Worm (Caenorhabditis elegans) whole organism, L1 larva: ENCODE data around the gene ZK809.5.

ENCODE experiments used
- C16A3.4 ChIP-seq: fragments of 150-350 bp; optimal IDR thresholded peaks from 2 replicates; lab custom pipeline; 2014; ENCODE audit warnings: missing biosample characterization, missing genetic modification characterization
- aha-1 ChIP-seq: fragments of 150-350 bp; optimal IDR thresholded peaks from 2 replicates; lab custom pipeline; 2014; ENCODE audit warnings: missing biosample characterization, missing genetic modification characterization
- aly-2 ChIP-seq: fragments of 150-350 bp; optimal IDR thresholded peaks from 2 replicates; lab custom pipeline; 2014; ENCODE audit warnings: missing biosample characterization, missing genetic modification characterization
- ama-1 ChIP-seq: fragments of 150-350 bp; optimal IDR thresholded peaks from 2 replicates; lab custom pipeline; 2014
- ceh-63 ChIP-seq: fragments of 200-800 bp; sonication (Bioruptor generic); optimal IDR thresholded peaks from 2 replicates; lab custom pipeline; 2018; ENCODE audit warnings: mild to moderate bottlenecking, missing genetic modification characterization, missing compliant biosample characterization
- ces-1 ChIP-seq: fragments of 150-350 bp; optimal IDR thresholded peaks from 2 replicates; lab custom pipeline; 2014; ENCODE audit warnings: missing biosample characterization, missing genetic modification reagents, missing genetic modification characterization
- dsc-1 ChIP-seq: sonication (generic microtip); optimal IDR thresholded peaks from 2 replicates; lab custom pipeline; 2016; ENCODE audit warnings: mild to moderate bottlenecking, missing genetic modification characterization, missing compliant biosample characterization
- egl-27 ChIP-seq, 2 experiments: fragments of 150-350 bp in 1 of 2; sonication (generic microtip); optimal IDR thresholded peaks; 3 replicates each; lab custom pipeline; 2017 to 2018; ENCODE audit warnings: missing biosample characterization in 2 of 2, missing genetic modification characterization in 2 of 2, missing genetic modification reagents in 2 of 2
- elt-2 ChIP-seq: sonication (generic microtip); optimal IDR thresholded peaks from 2 replicates; lab custom pipeline; 2016; ENCODE audit warnings: missing genetic modification characterization, mild to moderate bottlenecking, inconsistent platforms, missing compliant biosample characterization, missing genetic modification reagents
- fkh-4 ChIP-seq: sonication (generic microtip); optimal IDR thresholded peaks from 2 replicates; lab custom pipeline; 2016; ENCODE audit warnings: missing compliant biosample characterization, missing genetic modification characterization, borderline replicate concordance
- fos-1 ChIP-seq: fragments of 150-350 bp; optimal IDR thresholded peaks from 2 replicates; lab custom pipeline; 2014; ENCODE audit warnings: missing biosample characterization, missing genetic modification characterization
- grh-1 ChIP-seq: fragments of 200-800 bp; sonication (Bioruptor generic); IDR thresholded peaks from 2 replicates; pipeline ENCODE4 v1.3.6; 2022; ENCODE audit warnings: missing genetic modification reagents, missing genetic modification characterization, missing compliant biosample characterization
- hlh-17 ChIP-seq: fragments of 200-800 bp; sonication (Bioruptor generic); optimal IDR thresholded peaks from 2 replicates; lab custom pipeline; 2018; ENCODE audit warnings: missing genetic modification characterization, mild to moderate bottlenecking, missing compliant biosample characterization, moderate library complexity, borderline replicate concordance
- irx-1 ChIP-seq: sonication (generic microtip); optimal IDR thresholded peaks from 2 replicates; lab custom pipeline; 2016; ENCODE audit warnings: missing genetic modification characterization, missing compliant biosample characterization
- lin-14 ChIP-seq: fragments of 200-800 bp; sonication (Bioruptor generic); optimal IDR thresholded peaks from 2 replicates; lab custom pipeline; 2018; ENCODE audit warnings: mild to moderate bottlenecking, missing genetic modification characterization, moderate library complexity, missing compliant biosample characterization
- lin-15B ChIP-seq: fragments of 150-350 bp; sonication (generic microtip); optimal IDR thresholded peaks from 3 replicates; lab custom pipeline; 2014; ENCODE audit warnings: missing biosample characterization, missing genetic modification characterization
- lin-39 ChIP-seq: fragments of 150-350 bp; optimal IDR thresholded peaks from 2 replicates; lab custom pipeline; 2014; ENCODE audit warnings: missing biosample characterization, missing genetic modification reagents, missing genetic modification characterization
- lir-3 ChIP-seq: sonication (generic microtip); optimal IDR thresholded peaks from 2 replicates; lab custom pipeline; 2016; ENCODE audit warnings: mild to moderate bottlenecking, missing genetic modification characterization, moderate library complexity, missing compliant biosample characterization; ENCODE audit not compliant: poor library complexity
- lsy-2 ChIP-seq, 2 experiments: fragments of 150-350 bp; optimal IDR thresholded peaks; 2 replicates each; lab custom pipeline; 2014; ENCODE audit warnings: missing biosample characterization in 2 of 2, missing genetic modification characterization in 2 of 2
- mdl-1 ChIP-seq, 2 experiments: fragments of 150-350 bp; optimal IDR thresholded peaks; 2 replicates each; lab custom pipeline; 2014 to 2017; ENCODE audit warnings: missing biosample characterization in 2 of 2, missing genetic modification characterization in 2 of 2, inconsistent platforms in 1 of 2
- mef-2 ChIP-seq: fragments of 150-350 bp; optimal IDR thresholded peaks from 2 replicates; lab custom pipeline; 2014; ENCODE audit warnings: missing biosample characterization, missing genetic modification characterization
- nhr-19 ChIP-seq: fragments of 200-800 bp; sonication (Bioruptor generic); conservative IDR thresholded peaks from 2 replicates; pipeline ENCODE4 v1.3.6; 2022; ENCODE audit warnings: missing genetic modification characterization, missing compliant biosample characterization
- nhr-20 ChIP-seq: sonication (generic microtip); optimal IDR thresholded peaks from 2 replicates; lab custom pipeline; 2016; ENCODE audit warnings: mild to moderate bottlenecking, missing genetic modification characterization, missing compliant biosample characterization
- nhr-237 ChIP-seq: fragments of 150-350 bp; optimal IDR thresholded peaks from 2 replicates; lab custom pipeline; 2014; ENCODE audit warnings: missing biosample characterization, missing genetic modification characterization
- nhr-47 ChIP-seq: sonication (generic microtip); optimal IDR thresholded peaks from 2 replicates; lab custom pipeline; 2016; ENCODE audit warnings: mild to moderate bottlenecking, missing genetic modification characterization, moderate library complexity, missing compliant biosample characterization
- nhr-71 ChIP-seq: sonication (generic microtip); optimal IDR thresholded peaks from 2 replicates; lab custom pipeline; 2016; ENCODE audit warnings: mild to moderate bottlenecking, missing genetic modification characterization, moderate library complexity, missing compliant biosample characterization
- nhr-76 ChIP-seq: sonication (generic microtip); optimal IDR thresholded peaks from 2 replicates; lab custom pipeline; 2017; ENCODE audit warnings: missing biosample characterization, missing genetic modification characterization
- nhr-77 ChIP-seq: fragments of 150-350 bp; optimal IDR thresholded peaks from 2 replicates; lab custom pipeline; 2014; ENCODE audit warnings: missing biosample characterization, missing genetic modification characterization
- nhr-84 ChIP-seq: sonication (generic microtip); optimal IDR thresholded peaks from 2 replicates; lab custom pipeline; 2017; ENCODE audit warnings: missing biosample characterization, missing genetic modification characterization
- nhr-85 ChIP-seq: sonication (generic microtip); peaks from one replicate; lab custom pipeline; 2016; ENCODE audit warnings: missing genetic modification characterization, inconsistent platforms, missing compliant biosample characterization
- rnt-1 ChIP-seq: sonication (generic microtip); optimal IDR thresholded peaks from 2 replicates; lab custom pipeline; 2016; ENCODE audit warnings: mild to moderate bottlenecking, missing genetic modification characterization, moderate library complexity, missing compliant biosample characterization
- skn-1 ChIP-seq: fragments of 150-350 bp; optimal IDR thresholded peaks from 2 replicates; lab custom pipeline; 2014; ENCODE audit warnings: missing biosample characterization, missing genetic modification characterization
- snu-23 ChIP-seq: sonication (generic microtip); optimal IDR thresholded peaks from 2 replicates; lab custom pipeline; 2016; ENCODE audit warnings: missing genetic modification characterization, missing compliant biosample characterization
- sox-4 ChIP-seq: sonication (generic microtip); optimal IDR thresholded peaks from 2 replicates; lab custom pipeline; 2016; ENCODE audit warnings: missing genetic modification characterization, missing compliant biosample characterization
- sptf-1 ChIP-seq: fragments of 150-350 bp; optimal IDR thresholded peaks from 2 replicates; lab custom pipeline; 2014; ENCODE audit warnings: missing biosample characterization, missing genetic modification characterization
- swsn-7 ChIP-seq: sonication (generic microtip); optimal IDR thresholded peaks from 2 replicates; lab custom pipeline; 2016; ENCODE audit warnings: missing genetic modification characterization, missing compliant biosample characterization
- tbx-2 ChIP-seq: sonication (generic microtip); optimal IDR thresholded peaks from 2 replicates; lab custom pipeline; 2016; ENCODE audit warnings: missing genetic modification characterization, missing compliant biosample characterization
- unc-130 ChIP-seq: fragments of 150-350 bp; optimal IDR thresholded peaks from 2 replicates; lab custom pipeline; 2017; ENCODE audit warnings: missing biosample characterization, missing genetic modification characterization, inconsistent platforms
- zag-1 ChIP-seq: fragments of 150-350 bp; optimal IDR thresholded peaks from 2 replicates; lab custom pipeline; 2014; ENCODE audit warnings: missing biosample characterization, missing genetic modification characterization
- ztf-11 ChIP-seq, 2 experiments: sonication (generic microtip); optimal IDR thresholded peaks; 2 replicates each; lab custom pipeline; 2016 to 2017; ENCODE audit warnings: missing genetic modification characterization in 2 of 2, missing biosample characterization in 1 of 2, missing compliant biosample characterization in 1 of 2
- ztf-4 ChIP-seq: fragments of 150-350 bp; optimal IDR thresholded peaks from 2 replicates; lab custom pipeline; 2014; ENCODE audit warnings: missing biosample characterization, missing genetic modification characterization

The ZK809.5 gene

DNA sequence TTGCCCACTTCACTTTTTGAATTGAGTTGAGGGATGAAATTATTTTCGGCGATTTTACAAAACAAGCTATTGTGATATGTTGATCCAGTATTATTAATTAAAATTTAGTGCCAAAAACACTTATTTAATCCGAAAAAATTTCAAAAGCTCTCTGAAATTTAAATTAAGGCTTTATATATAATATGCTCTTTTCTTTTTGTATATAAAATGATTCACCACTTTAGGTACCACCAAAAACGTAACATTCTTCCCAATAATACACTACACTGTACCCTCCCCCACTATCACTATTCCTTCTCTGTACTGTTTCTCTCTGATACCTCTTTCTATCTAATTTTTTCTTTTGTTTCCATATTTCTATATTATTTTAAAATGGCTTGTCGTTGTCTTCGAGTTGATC, 12.7 kb upstream of the ZK809.5 start, which contains the start of gene prx-2:
Gene prx-2, plus strand, starts transcription at position 301 of the 400 bp plus-strand sequence.
- no peak for TF ChIP-seq nhr-237 (tag; lab: Kevin White, UChicago)
- no peak for TF ChIP-seq nhr-77
- TF ChIP-seq ama-1: no peak
- TF ChIP-seq grh-1 (GFP tag; lab: Robert Waterston, UW): no peak
- TF ChIP-seq lsy-2 (tag; optimal IDR thresholded peaks at IDR 0.05; lab: Kevin White, UChicago): no peak
- TF ChIP-seq fos-1 (tag; lab: Kevin White, UChicago): no peak
- TF ChIP-seq C16A3.4 (tag; lab: Kevin White, UChicago): no peak
- no peak for TF ChIP-seq irx-1 (tag; lab: Kevin White, UChicago)
- TF ChIP-seq swsn-7 (tag; lab: Kevin White, UChicago): no peak
- no peak for TF ChIP-seq tbx-2 (tag; lab: Kevin White, UChicago)
- TF ChIP-seq nhr-85 (tag; lab: Kevin White, UChicago): no peak
- no peak for TF ChIP-seq nhr-20 (tag; lab: Kevin White, UChicago)
- TF ChIP-seq ceh-63 (GFP tag; lab: Kevin White, UChicago): no peak
- no peak for TF ChIP-seq unc-130 (tag; lab: Kevin White, UChicago)
- no peak for TF ChIP-seq ztf-11 (tag; optimal IDR thresholded peaks at IDR 0.05; lab: Kevin White, UChicago)
- no peak for TF ChIP-seq nhr-76 (tag; lab: Kevin White, UChicago)
- TF ChIP-seq sptf-1 (tag; lab: Kevin White, UChicago): no peak
- TF ChIP-seq dsc-1 (tag; lab: Kevin White, UChicago): no peak
- no peak for TF ChIP-seq lin-39 (tag; lab: Kevin White, UChicago)

DNA sequence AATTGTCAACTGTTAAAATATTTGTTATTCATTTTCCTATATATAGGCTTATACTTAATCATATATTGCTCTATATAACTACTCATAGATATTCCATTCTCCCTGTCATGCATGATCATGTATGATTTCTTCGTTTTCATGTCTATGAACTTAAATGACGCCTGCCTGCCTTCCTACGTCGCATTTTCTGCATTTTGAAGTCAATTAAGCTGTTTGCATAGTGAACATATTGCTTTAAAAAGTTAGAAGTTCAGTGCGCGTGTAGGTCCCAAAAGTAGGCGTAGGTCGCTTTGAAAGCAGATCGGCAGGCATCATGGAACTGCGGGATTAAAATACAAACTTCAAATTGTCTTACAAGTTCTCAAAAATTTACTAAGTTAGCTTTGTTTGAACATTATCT, 11.8 kb upstream of the ZK809.5 start:
- TF ChIP-seq hlh-17 (GFP tag; lab: Kevin White, UChicago) (peak; percentile 29), ceh-63 (GFP tag; lab: Kevin White, UChicago) (no peak)

DNA sequence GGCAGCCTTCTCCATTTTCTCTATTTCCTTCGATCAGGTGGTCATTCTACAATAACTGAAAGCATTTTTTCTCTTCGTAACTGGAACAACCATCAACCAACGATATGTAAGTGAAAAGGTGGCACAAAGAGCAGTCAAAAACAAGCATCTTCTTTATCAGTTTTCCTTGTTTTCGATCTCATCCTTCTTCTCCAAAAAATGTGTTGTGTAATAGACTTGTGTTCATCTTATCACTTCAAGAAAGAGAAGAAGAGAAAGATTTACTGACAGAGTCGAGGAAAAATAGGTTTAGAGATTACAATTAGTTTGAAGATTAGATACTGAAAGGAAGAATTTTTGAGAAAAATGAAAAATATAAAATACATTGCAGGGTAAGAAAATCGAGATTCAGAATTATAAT, 11.2 kb upstream of the ZK809.5 start:
- no peak for TF ChIP-seq aly-2 (tag; lab: Kevin White, UChicago)
- no peak for TF ChIP-seq nhr-84 (tag; lab: Kevin White, UChicago)
- TF ChIP-seq nhr-71: peak; percentile 34
- TF ChIP-seq ces-1 (GFP tag; lab: Kevin White, UChicago): no peak
- TF ChIP-seq zag-1 (tag; lab: Kevin White, UChicago): no peak
- TF ChIP-seq mef-2: no peak
- peak; percentile 27 for TF ChIP-seq snu-23 (GFP tag; lab: Kevin White, UChicago)
- no peak for TF ChIP-seq hlh-17 (GFP tag; lab: Kevin White, UChicago)
- TF ChIP-seq fkh-4 (tag; lab: Kevin White, UChicago): no peak
- TF ChIP-seq mdl-1 (tag; optimal IDR thresholded peaks at IDR 0.05; lab: Kevin White, UChicago): no peak
- TF ChIP-seq elt-2: peak; percentile 8
- TF ChIP-seq ztf-4 (tag; lab: Kevin White, UChicago): peak; percentile 10
- peak in 1 of 2 experiments; percentile 25 for TF ChIP-seq lsy-2 (tag; optimal IDR thresholded peaks at IDR 0.05; lab: Kevin White, UChicago)
- no peak for TF ChIP-seq egl-27 (tag; optimal IDR thresholded peaks at IDR 0.05; lab: Kevin White, UChicago)
- peak; percentile 21 for TF ChIP-seq unc-130 (tag; lab: Kevin White, UChicago)
- peak; percentile 67 for TF ChIP-seq lin-14 (GFP tag; lab: Kevin White, UChicago)
- peak; percentile 23 for TF ChIP-seq nhr-20 (tag; lab: Kevin White, UChicago)
- no peak for TF ChIP-seq aha-1 (tag; lab: Kevin White, UChicago)
- TF ChIP-seq sox-4 (tag; lab: Kevin White, UChicago): no peak
- no peak for TF ChIP-seq nhr-76 (tag; lab: Kevin White, UChicago)
- TF ChIP-seq lin-15B: no peak

DNA sequence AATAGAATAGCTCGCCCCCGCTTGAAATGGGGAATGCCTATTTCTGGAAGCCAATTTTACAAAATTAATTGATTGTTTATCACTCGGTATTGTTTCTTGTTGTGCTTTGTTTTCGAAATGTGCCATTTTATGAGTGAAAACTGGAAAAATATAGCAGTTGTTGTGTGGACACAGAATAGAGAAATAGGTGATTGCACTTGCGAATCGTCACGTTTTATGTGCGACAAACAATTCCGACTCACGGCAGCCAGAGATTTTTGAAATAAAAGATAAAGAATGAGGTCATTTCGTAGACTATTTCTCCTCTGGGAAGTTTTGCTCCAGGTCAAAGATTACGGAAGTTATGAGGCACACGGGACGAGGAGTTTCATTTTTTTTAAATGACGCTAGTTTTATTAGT, 9.6 kb upstream of the ZK809.5 start:
- TF ChIP-seq lin-14 (GFP tag; lab: Kevin White, UChicago) (peak; percentile 40), nhr-20 (tag; lab: Kevin White, UChicago) (peak; percentile 1), snu-23 (GFP tag; lab: Kevin White, UChicago) (peak; percentile 21), lir-3 (tag; lab: Kevin White, UChicago) (no peak), sox-4 (tag; lab: Kevin White, UChicago) (no peak), rnt-1 (tag; lab: Kevin White, UChicago) (peak; percentile 52), skn-1 (no peak), nhr-19 (GFP tag; lab: Robert Waterston, UW) (peak; percentile 34), lsy-2 (tag; optimal IDR thresholded peaks at IDR 0.05; lab: Kevin White, UChicago) (peak in 1 of 2 experiments; percentile 35), nhr-71 (peak; percentile 64), nhr-47 (tag; lab: Kevin White, UChicago) (no peak), unc-130 (tag; lab: Kevin White, UChicago) (peak; percentile 1)
